Fruit fly (Drosophila melanogaster) whole organism, prepupa: ENCODE data around the gene CG8420.

Experiments
- Blimp-1 ChIP-seq: fragments of 200-800 bp; sonication (Bioruptor generic); optimal IDR thresholded peaks from 3 replicates; lab custom pipeline; 2017; ENCODE audit warnings: missing biosample characterization, missing genetic modification characterization, mild to moderate bottlenecking, moderate library complexity, missing genetic modification reagents
- CG10631 ChIP-seq: fragments of 200-800 bp; sonication (Bioruptor generic); optimal IDR thresholded peaks from 2 replicates; lab custom pipeline; 2016; ENCODE audit warnings: missing biosample characterization, missing genetic modification characterization
- CG11294 ChIP-seq: fragments of 200-800 bp; sonication (Bioruptor generic); IDR thresholded peaks from 2 replicates; pipeline ENCODE4 v1.3.6; 2022; ENCODE audit warnings: missing biosample characterization, missing genetic modification characterization
- CG11762 ChIP-seq: fragments of 200-800 bp; sonication (Bioruptor generic); optimal IDR thresholded peaks from 3 replicates; lab custom pipeline; 2016; ENCODE audit warnings: missing biosample characterization, missing genetic modification characterization; ENCODE audit not compliant: insufficient read depth
- CG15336 ChIP-seq: fragments of 200-800 bp; sonication (Bioruptor generic); IDR thresholded peaks from 2 replicates; pipeline ENCODE4 v1.3.6; 2022; ENCODE audit warnings: missing biosample characterization, missing genetic modification characterization
- CG1621 ChIP-seq: fragments of 200-800 bp; sonication (Bioruptor generic); optimal IDR thresholded peaks from 3 replicates; lab custom pipeline; 2018; ENCODE audit warnings: missing biosample characterization, mild to moderate bottlenecking, missing genetic modification characterization
- CG3032 ChIP-seq: fragments of 200-800 bp; optimal IDR thresholded peaks from 2 replicates; lab custom pipeline; 2019; ENCODE audit warnings: missing biosample characterization, mild to moderate bottlenecking, missing genetic modification characterization, moderate library complexity
- CG31627 ChIP-seq: fragments of 200-800 bp; sonication (Bioruptor generic); optimal IDR thresholded peaks from 3 replicates; lab custom pipeline; 2016; ENCODE audit warnings: missing biosample characterization, missing genetic modification characterization
- CG3919 ChIP-seq: fragments of 200-800 bp; sonication (Bioruptor generic); optimal IDR thresholded peaks from 3 replicates; lab custom pipeline; 2016; ENCODE audit warnings: missing biosample characterization, missing genetic modification characterization
- CG4318 ChIP-seq: fragments of 200-800 bp; sonication (Bioruptor generic); optimal IDR thresholded peaks from 3 replicates; lab custom pipeline; 2017; ENCODE audit warnings: missing biosample characterization, mild to moderate bottlenecking, missing genetic modification characterization
- CG6163 ChIP-seq: fragments of 200-800 bp; sonication (Bioruptor generic); IDR thresholded peaks from 3 replicates; pipeline ENCODE4 v1.3.6; 2022; ENCODE audit warnings: missing biosample characterization, missing genetic modification characterization
- CG6854 ChIP-seq: fragments of 200-800 bp; sonication (Bioruptor generic); optimal IDR thresholded peaks from 2 replicates; lab custom pipeline; 2017; ENCODE audit warnings: missing biosample characterization, mild to moderate bottlenecking, missing genetic modification characterization
- CG7368 ChIP-seq: fragments of 200-800 bp; sonication (Bioruptor generic); optimal IDR thresholded peaks from 3 replicates; lab custom pipeline; 2016; ENCODE audit warnings: missing biosample characterization, missing genetic modification characterization
- CG8319 ChIP-seq: fragments of 200-800 bp; sonication (Bioruptor generic); optimal IDR thresholded peaks from 3 replicates; lab custom pipeline; 2016; ENCODE audit warnings: missing biosample characterization, missing genetic modification characterization
- CG8632 ChIP-seq: fragments of 200-800 bp; sonication (Bioruptor generic); optimal IDR thresholded peaks from 3 replicates; lab custom pipeline; 2016; ENCODE audit warnings: missing biosample characterization, missing genetic modification characterization
- CG9139 ChIP-seq: fragments of 200-800 bp; sonication (Bioruptor generic); optimal IDR thresholded peaks from 3 replicates; lab custom pipeline; 2017; ENCODE audit warnings: missing biosample characterization, mild to moderate bottlenecking, missing genetic modification characterization
- Eip75B ChIP-seq: fragments of 200-800 bp; sonication (Bioruptor generic); optimal IDR thresholded peaks from 3 replicates; lab custom pipeline; 2016; ENCODE audit warnings: missing biosample characterization, missing genetic modification characterization
- Eip78C ChIP-seq: fragments of 200-800 bp; sonication (Bioruptor generic); peaks from one replicate; lab custom pipeline; 2016; ENCODE audit warnings: missing biosample characterization, missing genetic modification characterization
- Eip93F ChIP-seq: fragments of 200-800 bp; sonication (Bioruptor generic); optimal IDR thresholded peaks from 2 replicates; lab custom pipeline; 2016; ENCODE audit warnings: missing biosample characterization, mild to moderate bottlenecking, missing genetic modification characterization
- Ets21C ChIP-seq: fragments of 200-800 bp; sonication (Bioruptor generic); optimal IDR thresholded peaks from 3 replicates; lab custom pipeline; 2016; ENCODE audit warnings: missing biosample characterization, missing genetic modification characterization
- Ets96B ChIP-seq: fragments of 200-800 bp; optimal IDR thresholded peaks from 2 replicates; lab custom pipeline; 2019; ENCODE audit warnings: missing biosample characterization, mild to moderate bottlenecking, missing genetic modification characterization, moderate library complexity
- Hr39 ChIP-seq: fragments of 200-800 bp; sonication (Bioruptor generic); optimal IDR thresholded peaks from 2 replicates; lab custom pipeline; 2016; ENCODE audit warnings: missing biosample characterization, missing genetic modification characterization
- Hr4 ChIP-seq: fragments of 200-800 bp; sonication (Bioruptor generic); optimal IDR thresholded peaks from 3 replicates; lab custom pipeline; 2016; ENCODE audit warnings: missing biosample characterization, missing genetic modification characterization
- Lpt ChIP-seq: fragments of 200-800 bp; sonication (Bioruptor generic); optimal IDR thresholded peaks from 3 replicates; lab custom pipeline; 2016; ENCODE audit warnings: missing biosample characterization, missing genetic modification characterization
- Met ChIP-seq: fragments of 200-800 bp; sonication (Bioruptor generic); optimal IDR thresholded peaks from 3 replicates; lab custom pipeline; 2016; ENCODE audit warnings: missing biosample characterization, missing genetic modification characterization
- OdsH ChIP-seq: fragments of 200-800 bp; sonication (Bioruptor generic); optimal IDR thresholded peaks from 3 replicates; lab custom pipeline; 2016; ENCODE audit warnings: missing biosample characterization, missing genetic modification characterization
- Smox ChIP-seq: fragments of 200-800 bp; sonication (Bioruptor generic); optimal IDR thresholded peaks from 3 replicates; lab custom pipeline; 2016; ENCODE audit warnings: missing biosample characterization, missing genetic modification characterization
- Sox14 ChIP-seq: fragments of 200-800 bp; sonication (Bioruptor generic); optimal IDR thresholded peaks from 3 replicates; lab custom pipeline; 2016; ENCODE audit warnings: missing biosample characterization, missing genetic modification characterization
- Sox15 ChIP-seq: fragments of 200-800 bp; sonication (Bioruptor generic); optimal IDR thresholded peaks from 3 replicates; lab custom pipeline; 2016; ENCODE audit warnings: missing biosample characterization, missing genetic modification characterization
- achi ChIP-seq: fragments of 200-800 bp; sonication (Bioruptor generic); optimal IDR thresholded peaks from 3 replicates; lab custom pipeline; 2016; ENCODE audit warnings: missing biosample characterization, missing genetic modification characterization
- acj6 ChIP-seq: fragments of 200-800 bp; sonication (Bioruptor generic); optimal IDR thresholded peaks from 3 replicates; lab custom pipeline; 2016; ENCODE audit warnings: missing biosample characterization, missing genetic modification characterization
- cyc ChIP-seq: fragments of 200-800 bp; sonication (Bioruptor generic); optimal IDR thresholded peaks from 3 replicates; lab custom pipeline; 2016; ENCODE audit warnings: missing biosample characterization, missing genetic modification characterization
- dsx ChIP-seq: fragments of 200-800 bp; optimal IDR thresholded peaks from 3 replicates; lab custom pipeline; 2019; ENCODE audit warnings: missing biosample characterization, mild to moderate bottlenecking, missing genetic modification characterization, moderate library complexity; ENCODE audit not compliant: poor library complexity, severe bottlenecking
- esn ChIP-seq: fragments of 200-800 bp; sonication (Bioruptor generic); optimal IDR thresholded peaks from 2 replicates; lab custom pipeline; 2016; ENCODE audit warnings: missing biosample characterization, mild to moderate bottlenecking, missing genetic modification characterization, moderate library complexity
- fd59A ChIP-seq: fragments of 200-800 bp; sonication (Bioruptor generic); optimal IDR thresholded peaks from 2 replicates; lab custom pipeline; 2017; ENCODE audit warnings: missing biosample characterization, mild to moderate bottlenecking, missing genetic modification characterization, missing genetic modification reagents
- fkh ChIP-seq: fragments of 200-800 bp; sonication (Bioruptor generic); optimal IDR thresholded peaks from 3 replicates; lab custom pipeline; 2017; ENCODE audit warnings: missing biosample characterization, mild to moderate bottlenecking, missing genetic modification characterization, moderate library complexity
- net ChIP-seq: fragments of 200-800 bp; sonication (Bioruptor generic); optimal IDR thresholded peaks from 3 replicates; lab custom pipeline; 2016; ENCODE audit warnings: missing biosample characterization, missing genetic modification characterization
- salr ChIP-seq, 2 experiments: fragments of 200-800 bp; sonication (Bioruptor generic); optimal IDR thresholded peaks; 3 replicates each; lab custom pipeline; 2016 to 2018; ENCODE audit warnings: missing biosample characterization in 2 of 2, missing genetic modification characterization in 2 of 2, mild to moderate bottlenecking in 1 of 2
- spab ChIP-seq: fragments of 200-800 bp; sonication (Bioruptor generic); optimal IDR thresholded peaks from 2 replicates; lab custom pipeline; 2017; ENCODE audit warnings: missing biosample characterization, mild to moderate bottlenecking, missing genetic modification characterization, missing genetic modification reagents
- ss ChIP-seq, 2 experiments: fragments of 200-800 bp; sonication (Bioruptor generic); optimal IDR thresholded peaks; 2 replicates in 1 of 2; 3 replicates in 1 of 2; lab custom pipeline; 2017 to 2018; ENCODE audit warnings: mild to moderate bottlenecking in 2 of 2, missing biosample characterization in 2 of 2, missing genetic modification characterization in 2 of 2, moderate library complexity in 1 of 2
- vri ChIP-seq: fragments of 200-800 bp; sonication (Bioruptor generic); optimal IDR thresholded peaks from 3 replicates; lab custom pipeline; 2016; ENCODE audit warnings: missing biosample characterization, mild to moderate bottlenecking, missing genetic modification characterization

CG8420 gene

DNA sequence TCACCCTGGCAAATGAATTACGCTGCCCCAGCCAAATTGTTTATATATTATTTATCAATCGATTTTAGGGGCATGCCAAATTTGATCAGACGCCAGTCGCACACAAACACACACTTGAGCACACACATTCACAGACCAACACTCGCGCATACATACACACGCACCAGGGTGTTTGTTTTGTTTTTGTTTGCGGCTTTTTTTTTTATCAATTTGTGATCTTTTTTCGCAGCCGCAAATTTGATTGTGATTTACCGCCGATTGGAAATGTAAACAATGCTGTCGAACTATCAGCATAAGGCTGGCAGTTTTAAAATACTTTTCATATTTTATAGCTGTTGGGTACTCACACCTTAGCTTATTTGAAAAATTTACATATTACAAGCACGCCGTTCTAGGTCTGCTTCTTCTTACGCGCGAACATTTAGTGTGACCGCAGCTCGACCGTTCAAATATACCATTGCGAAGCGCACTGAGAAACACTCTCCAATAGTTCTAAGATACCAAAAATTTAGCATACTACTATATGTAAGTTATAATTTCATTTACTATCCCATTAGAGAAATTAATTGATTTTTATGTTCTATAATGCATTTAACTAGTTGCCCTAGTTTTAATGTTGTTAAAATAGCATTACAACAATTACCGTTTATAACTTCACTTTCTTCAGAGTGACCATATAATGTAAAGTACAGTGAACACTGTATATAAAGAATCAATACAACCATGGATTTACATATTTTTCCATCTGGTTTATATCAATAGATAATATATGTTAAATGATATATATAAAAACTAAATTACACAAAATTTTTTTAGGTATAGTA lies 9.0 kb upstream of the CG8420 start, which contains the start of gene pum (continued):
- peak; percentile 11 for TF ChIP-seq Smox (GFP tag; lab: Kevin White, UChicago)
- TF ChIP-seq CG1621 (tag; lab: Kevin White, UChicago) = peak; percentile 23
- TF ChIP-seq salr (GFP tag; optimal IDR thresholded peaks at IDR 0.05; lab: Kevin White, UChicago) = peak in 1 of 2 experiments; percentile 10
- no peak for TF ChIP-seq CG7368 (GFP tag; lab: Kevin White, UChicago)
- TF ChIP-seq Ets96B (tag; lab: Kevin White, UChicago) = peak; percentile 25
- peak; percentile 45 for TF ChIP-seq CG9139 (GFP tag; lab: Kevin White, UChicago)
- peak; percentile 22 for TF ChIP-seq cyc
- TF ChIP-seq CG6854 (GFP tag; lab: Kevin White, UChicago) = peak; percentile 28
- no peak for TF ChIP-seq esn

DNA sequence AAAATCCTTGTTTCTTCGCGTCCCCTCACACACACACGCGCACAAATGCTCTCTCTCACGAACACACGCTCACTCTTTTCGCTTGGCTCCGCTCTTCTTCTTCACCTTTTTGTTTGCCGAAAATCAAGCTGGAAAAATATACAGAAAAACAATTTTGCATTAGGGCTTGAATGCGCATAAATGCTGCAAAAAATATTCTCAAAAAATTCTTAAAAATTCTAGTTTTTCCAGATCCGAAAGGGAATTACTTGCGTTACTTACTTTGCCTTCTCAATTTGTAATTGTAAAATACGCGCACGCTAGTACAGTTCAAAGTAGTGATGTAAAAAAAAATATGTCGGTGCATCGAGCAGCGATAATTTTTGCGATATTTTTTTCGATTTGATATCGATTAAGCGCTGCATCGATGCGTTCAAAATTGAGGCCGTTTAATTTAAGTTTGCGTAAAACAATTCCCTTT lies 6.5 kb upstream of the CG8420 start:
- TF ChIP-seq Hr4 (GFP tag; lab: Kevin White, UChicago) (no peak), Sox14 (peak; percentile 34), Eip78C (GFP tag; lab: Kevin White, UChicago) (peak; percentile 70), esn (peak; percentile 32), dsx (GFP tag; lab: Kevin White, UChicago) (peak; percentile 27), spab (GFP tag; lab: Kevin White, UChicago) (no peak), CG3032 (tag; lab: Kevin White, UChicago) (peak; percentile 17), fkh (GFP tag; lab: Kevin White, UChicago) (peak; percentile 45), ss (GFP tag; optimal IDR thresholded peaks at IDR 0.05; lab: Kevin White, UChicago) (peak; percentile 40 to 44), fd59A (GFP tag; lab: Kevin White, UChicago) (no peak), Met (GFP tag; lab: Kevin White, UChicago) (no peak)

DNA sequence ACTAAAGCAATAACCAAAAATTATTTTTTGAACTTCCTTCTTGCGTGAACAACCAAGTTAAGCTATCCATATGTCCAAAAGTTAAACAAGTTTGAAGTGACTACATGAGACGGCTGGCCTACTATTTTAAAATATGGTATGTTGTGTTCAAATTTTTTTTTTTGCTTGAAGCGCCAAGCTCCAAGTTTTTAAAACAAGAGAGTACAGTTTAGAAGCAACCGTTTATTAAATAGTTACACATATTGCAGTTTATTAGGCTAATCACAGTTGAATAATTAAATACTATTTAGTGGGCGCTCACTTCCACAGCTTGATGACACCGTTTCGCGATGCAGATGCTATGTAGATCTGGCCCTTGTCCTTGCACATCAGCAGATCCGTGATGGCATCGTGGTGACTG lies 5.9 kb upstream of the CG8420 start, which contains the start of gene D1:
Gene D1 (minus strand): TSS at position 101 of the 400 bp plus-strand sequence.
- TF ChIP-seq CG15336 (no peak), CG4318 (GFP tag; lab: Kevin White, UChicago) (no peak), Ets21C (GFP tag; lab: Kevin White, UChicago) (no peak), fkh (GFP tag; lab: Kevin White, UChicago) (no peak), fd59A (GFP tag; lab: Kevin White, UChicago) (no peak), OdsH (no peak), Blimp-1 (GFP tag; lab: Kevin White, UChicago) (no peak), Hr39 (GFP tag; lab: Kevin White, UChicago) (no peak), CG9139 (GFP tag; lab: Kevin White, UChicago) (no peak), Eip78C (GFP tag; lab: Kevin White, UChicago) (no peak), acj6 (GFP tag; lab: Kevin White, UChicago) (no peak), CG3919 (GFP tag; lab: Kevin White, UChicago) (no peak), CG8319 (no peak), net (GFP tag; lab: Kevin White, UChicago) (no peak)

DNA sequence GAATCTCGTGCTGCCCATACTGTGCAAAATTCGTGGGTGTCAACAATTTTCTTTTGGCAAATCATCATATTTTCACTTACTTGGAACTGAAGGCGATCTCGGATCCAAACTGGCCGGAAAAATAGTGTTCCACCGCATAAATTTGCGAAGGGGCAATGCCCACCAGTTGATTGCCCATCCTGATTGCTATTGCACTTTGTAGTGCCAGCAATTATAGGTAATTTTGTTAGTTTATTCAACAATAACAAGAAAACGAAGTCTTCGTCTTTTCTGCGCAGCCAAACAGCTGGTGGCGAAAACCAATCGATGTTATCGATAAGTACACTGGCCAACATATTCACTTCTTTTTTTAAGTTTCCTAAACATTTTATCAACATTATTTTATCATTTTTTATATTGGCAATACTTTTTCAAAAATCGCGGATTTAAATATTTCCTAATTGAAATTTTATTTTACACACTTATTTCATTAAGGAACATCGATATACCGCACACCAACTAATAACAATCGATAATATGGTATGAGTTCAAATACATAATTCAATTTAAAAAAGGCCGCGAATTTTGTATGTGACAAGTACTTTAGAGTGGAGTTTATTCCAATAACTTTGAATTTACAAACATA lies 761 bp upstream of the CG8420 start, which contains the start of gene Vps15:
Gene Vps15 (minus strand): TSS at position 294 of the 625 bp plus-strand sequence.
- TF ChIP-seq Sox15 (GFP tag; lab: Kevin White, UChicago) (peak; percentile 5), CG4318 (GFP tag; lab: Kevin White, UChicago) (no peak), fd59A (GFP tag; lab: Kevin White, UChicago) (no peak), esn (peak; percentile 75), Met (GFP tag; lab: Kevin White, UChicago) (peak; percentile 65), CG1621 (tag; lab: Kevin White, UChicago) (no peak), CG10631 (GFP tag; lab: Kevin White, UChicago) (peak; percentile 65), CG9139 (GFP tag; lab: Kevin White, UChicago) (no peak), CG8632 (peak; percentile 61), Hr39 (GFP tag; lab: Kevin White, UChicago) (peak; percentile 53), Eip75B (GFP tag; lab: Kevin White, UChicago) (peak; percentile 65), acj6 (GFP tag; lab: Kevin White, UChicago) (peak; percentile 69), achi (peak; percentile 69), CG6163 (GFP tag; lab: Robert Waterston, UW) (peak; percentile 73), CG11294 (GFP tag; lab: Robert Waterston, UW) (no peak), CG31627 (GFP tag; lab: Kevin White, UChicago) (peak; percentile 59), vri (GFP tag; lab: Kevin White, UChicago) (no peak), Lpt (peak; percentile 0), CG3032 (tag; lab: Kevin White, UChicago) (peak; percentile 72), CG11762 (GFP tag; lab: Kevin White, UChicago) (no peak), salr (GFP tag; optimal IDR thresholded peaks at IDR 0.05; lab: Kevin White, UChicago) (peak in 1 of 2 experiments; percentile 23), Eip93F (GFP tag; lab: Kevin White, UChicago) (no peak), Smox (GFP tag; lab: Kevin White, UChicago) (peak; percentile 74)
